Worm (Caenorhabditis elegans): ENCODE data around the gene nhr-27.

DNA sequence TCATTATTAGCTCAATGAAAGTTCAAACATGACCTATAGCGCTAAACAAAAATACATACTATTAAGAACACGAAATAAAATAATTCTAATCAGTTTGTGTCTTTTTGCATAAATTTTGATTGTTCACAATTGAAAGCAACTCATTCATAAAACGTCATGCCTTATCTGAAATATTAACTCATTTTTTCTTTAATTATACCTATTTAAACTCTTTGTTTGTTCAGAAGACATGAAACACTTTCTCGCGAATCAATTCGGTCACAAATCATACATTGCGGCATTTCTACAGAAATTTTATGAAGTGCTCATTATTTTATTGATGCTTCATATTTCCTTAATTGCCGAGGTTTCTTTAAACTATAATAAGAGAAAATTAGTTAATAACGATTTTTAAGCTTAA lies 1.2 kb downstream of the nhr-27 start:
- no peak for TF ChIP-seq nhr-237 (tag; optimal IDR thresholded peaks at IDR 0.05)
- TF ChIP-seq aly-2 (tag; optimal IDR thresholded peaks at IDR 0.05), result no peak
- no peak for TF ChIP-seq ceh-82 (tag; optimal IDR thresholded peaks at IDR 0.05)
- no peak for TF ChIP-seq blmp-1 (tag; optimal IDR thresholded peaks at IDR 0.05; ENCODE audit: insufficient read depth)
- TF ChIP-seq snpc-4 (tag; optimal IDR thresholded peaks at IDR 0.05), result no peak
- TF ChIP-seq zag-1 (tag; optimal IDR thresholded peaks at IDR 0.05), result no peak
- no peak for TF ChIP-seq unc-62 (GFP tag; optimal IDR thresholded peaks at IDR 0.05)

All from whole organism, L2 larva.